Fruit fly (Drosophila melanogaster) whole organism, embryonic: ENCODE measurements around the gene MRG15.

Source experiments
- Scr ChIP-seq: fragments of 200-800 bp; sonication (Bioruptor generic); IDR thresholded peaks from 2 replicates; pipeline ENCODE4 v1.3.6; 2022; ENCODE audit warnings: missing biosample characterization, missing genetic modification characterization; ENCODE audit not compliant: partially characterized antibody
- hb ChIP-seq: fragments of 200-800 bp; sonication (Bioruptor generic); IDR thresholded peaks from 3 replicates; pipeline ENCODE4 v1.3.6; 2022; ENCODE audit warnings: missing biosample characterization, missing genetic modification characterization; ENCODE audit not compliant: partially characterized antibody

- TF ChIP-seq hb (no peak), Scr (peak; percentile 73)
Observed at dm6 chr3R:15277926-15278869, at the start of gene MRG15, which contains the start of gene Tm1.
